Worm (Caenorhabditis elegans) whole organism, L2 larva: ENCODE data around the gene C01G5.4.

Experiments used
- R02D3.7 ChIP-seq: fragments of 150-350 bp; optimal IDR thresholded peaks from 2 replicates; lab custom pipeline; 2014; ENCODE audit warnings: missing biosample characterization, missing genetic modification characterization
- ama-1 ChIP-seq: fragments of 150-350 bp; optimal IDR thresholded peaks from 2 replicates; lab custom pipeline; 2018; ENCODE audit warnings: inconsistent platforms
- ceh-16 ChIP-seq: fragments of 150-350 bp; optimal IDR thresholded peaks from 2 replicates; lab custom pipeline; 2014; ENCODE audit warnings: missing biosample characterization, missing genetic modification characterization
- ceh-82 ChIP-seq: fragments of 150-350 bp; optimal IDR thresholded peaks from 2 replicates; lab custom pipeline; 2014; ENCODE audit warnings: missing biosample characterization, missing genetic modification characterization
- dmd-4 ChIP-seq: sonication (generic microtip); optimal IDR thresholded peaks from 2 replicates; lab custom pipeline; 2017; ENCODE audit warnings: missing biosample characterization, missing genetic modification characterization
- elt-3 ChIP-seq: sonication (generic microtip); optimal IDR thresholded peaks from 2 replicates; lab custom pipeline; 2017; ENCODE audit warnings: missing biosample characterization, missing genetic modification characterization
- nhr-10 ChIP-seq: sonication (generic microtip); optimal IDR thresholded peaks from 2 replicates; lab custom pipeline; 2017; ENCODE audit warnings: missing biosample characterization, missing genetic modification characterization
- nhr-11 ChIP-seq: fragments of 150-350 bp; optimal IDR thresholded peaks from 2 replicates; lab custom pipeline; 2014; ENCODE audit warnings: missing biosample characterization, missing genetic modification characterization
- snpc-4 ChIP-seq: fragments of 150-350 bp; optimal IDR thresholded peaks from 2 replicates; lab custom pipeline; 2014; ENCODE audit warnings: missing biosample characterization, missing genetic modification characterization

- TF ChIP-seq ceh-16 (tag; lab: Kevin White, UChicago) (no peak), snpc-4 (tag; lab: Kevin White, UChicago) (no peak), elt-3 (no peak), nhr-11 (tag; lab: Kevin White, UChicago) (no peak), ceh-82 (tag; lab: Kevin White, UChicago) (no peak), ama-1 (lab: Kevin White, UChicago) (no peak), nhr-10 (tag; lab: Kevin White, UChicago) (no peak), dmd-4 (tag; lab: Kevin White, UChicago) (no peak), R02D3.7 (tag; lab: Kevin White, UChicago) (no peak)
Observed at ce11 chrIV:6500433-6500832, 31.1 kb upstream of the C01G5.4 start.
